Worm (Caenorhabditis elegans) whole organism, early embryonic: Measurements from ENCODE around the gene C45H4.21.

Experiments used
- B0310.2 ChIP-seq: sonication (generic microtip); optimal IDR thresholded peaks from 2 replicates; lab custom pipeline; 2016; ENCODE audit warnings: mild to moderate bottlenecking, missing genetic modification characterization, missing compliant biosample characterization
- F13C5.2 ChIP-seq: sonication (generic microtip); optimal IDR thresholded peaks from 2 replicates; lab custom pipeline; 2017; ENCODE audit warnings: mild to moderate bottlenecking, missing genetic modification characterization, inconsistent platforms, missing compliant biosample characterization
- aly-1 ChIP-seq: sonication (generic microtip); optimal IDR thresholded peaks from 2 replicates; lab custom pipeline; 2016; ENCODE audit warnings: missing genetic modification characterization, missing compliant biosample characterization
- ama-1 ChIP-seq: fragments of 150-350 bp; optimal IDR thresholded peaks from 2 replicates; lab custom pipeline; 2014
- ceh-13 ChIP-seq: fragments of 200-800 bp; sonication (Bioruptor generic); optimal IDR thresholded peaks from 2 replicates; lab custom pipeline; 2018; ENCODE audit warnings: mild to moderate bottlenecking, missing genetic modification characterization, missing compliant biosample characterization
- ceh-36 ChIP-seq: sonication (generic microtip); optimal IDR thresholded peaks from 2 replicates; lab custom pipeline; 2016; ENCODE audit warnings: missing genetic modification characterization, inconsistent platforms, missing compliant biosample characterization
- ets-7 ChIP-seq: sonication (generic microtip); optimal IDR thresholded peaks from 2 replicates; lab custom pipeline; 2016; ENCODE audit warnings: missing genotype, missing genetic modification characterization, missing compliant biosample characterization
- flt-1 ChIP-seq: fragments of 200-800 bp; sonication (Bioruptor generic); IDR thresholded peaks from 2 replicates; pipeline ENCODE4 v1.3.6; 2022; ENCODE audit warnings: missing genetic modification characterization, missing compliant biosample characterization
- hmbx-1 ChIP-seq: sonication (generic microtip); optimal IDR thresholded peaks from 2 replicates; lab custom pipeline; 2016; ENCODE audit warnings: mild to moderate bottlenecking, missing genetic modification characterization, missing compliant biosample characterization
- hmg-4 ChIP-seq: fragments of 200-800 bp; sonication (Bioruptor generic); optimal IDR thresholded peaks from 2 replicates; lab custom pipeline; 2018; ENCODE audit warnings: mild to moderate bottlenecking, missing genetic modification characterization, missing compliant biosample characterization
- hnd-1 ChIP-seq: sonication (generic microtip); optimal IDR thresholded peaks from 2 replicates; lab custom pipeline; 2016; ENCODE audit warnings: missing genetic modification characterization, missing compliant biosample characterization
- pes-1 ChIP-seq: fragments of 200-800 bp; sonication (Bioruptor generic); IDR thresholded peaks from 2 replicates; pipeline ENCODE4 v1.3.6; 2022; ENCODE audit warnings: missing genetic modification reagents, missing genetic modification characterization, missing compliant biosample characterization
- scrt-1 ChIP-seq: fragments of 200-800 bp; sonication (Bioruptor generic); IDR thresholded peaks from 2 replicates; pipeline ENCODE4 v1.3.6; 2022; ENCODE audit warnings: missing genetic modification characterization, missing compliant biosample characterization
- sea-1 ChIP-seq: fragments of 200-800 bp; sonication (Bioruptor generic); conservative IDR thresholded peaks from 2 replicates; pipeline ENCODE4 v1.3.6; 2022; ENCODE audit warnings: missing genetic modification characterization, missing compliant biosample characterization
- tbx-11 ChIP-seq: fragments of 200-800 bp; sonication (Bioruptor generic); IDR thresholded peaks from 2 replicates; pipeline ENCODE4 v1.3.6; 2022; ENCODE audit warnings: missing genetic modification characterization, missing compliant biosample characterization
- tbx-37 ChIP-seq: fragments of 200-800 bp; sonication (Bioruptor generic); conservative IDR thresholded peaks from 2 replicates; pipeline ENCODE4 v1.3.6; 2022; ENCODE audit warnings: missing genetic modification reagents, missing genetic modification characterization, missing compliant biosample characterization
- tra-4 ChIP-seq: sonication (generic microtip); optimal IDR thresholded peaks from 2 replicates; lab custom pipeline; 2017; ENCODE audit warnings: missing genetic modification characterization, missing compliant biosample characterization

C45H4.21 gene

DNA sequence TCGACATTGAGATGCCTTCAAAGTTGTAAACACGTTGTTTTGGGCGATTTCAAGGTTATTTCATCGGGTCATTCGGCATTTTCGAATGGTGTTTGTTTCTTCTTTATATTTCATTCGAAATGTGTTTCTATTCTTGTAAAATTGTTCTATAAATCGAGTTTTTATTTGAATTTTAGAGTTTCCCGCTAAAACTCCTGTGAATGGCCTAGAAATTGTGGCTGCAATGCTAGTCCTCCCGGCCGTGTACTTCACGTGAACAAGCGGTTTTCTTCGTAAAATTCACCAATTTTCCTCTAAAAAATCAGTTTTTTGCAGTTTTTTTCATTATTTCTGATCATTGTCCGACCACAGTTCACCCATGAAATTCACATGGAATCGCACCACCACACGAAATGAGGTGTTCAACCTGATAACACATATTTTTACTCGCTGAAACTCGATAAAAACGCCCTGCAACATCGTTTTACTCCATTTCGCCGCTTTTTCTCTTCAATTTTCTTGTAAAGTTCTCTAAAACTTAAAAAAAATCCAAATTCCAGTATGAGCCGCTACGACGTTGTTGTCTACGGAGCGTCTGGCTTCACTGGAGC, 22.2 kb downstream of the C45H4.21 start, which contains the start of gene ldp-1:
Gene ldp-1, plus strand, starts transcription at position 540 of the 590 bp plus-strand sequence.
- TF ChIP-seq tbx-11 (GFP tag; lab: Robert Waterston, UW) (no peak), pes-1 (0 out of 2 replicates have a peak, but pooled peaks have one; percentile 56), tbx-37 (GFP tag; lab: Robert Waterston, UW) (peak; percentile 73)

DNA sequence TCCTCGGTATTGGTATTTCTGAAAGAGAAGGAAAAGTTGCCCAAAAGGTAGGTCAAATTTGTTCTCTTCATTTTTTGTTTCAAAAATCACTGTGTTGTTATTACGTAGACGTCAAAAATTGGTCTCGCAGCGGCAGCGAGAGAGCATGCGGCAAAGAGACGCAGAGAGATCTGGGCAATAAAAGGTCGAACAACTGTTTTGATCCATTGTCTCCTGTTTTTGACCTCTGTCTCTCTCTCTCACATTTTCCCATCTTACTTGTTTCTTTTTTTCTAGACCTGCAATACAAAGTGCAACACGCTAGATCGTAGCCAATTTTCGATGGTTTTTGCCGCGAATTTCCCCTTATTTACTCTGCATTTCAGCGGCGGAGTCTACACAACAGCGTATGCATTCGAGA, 22.8 kb downstream of the C45H4.21 start:
- TF ChIP-seq flt-1 (no peak), sea-1 (GFP tag; lab: Robert Waterston, UW) (no peak), F13C5.2 (tag; lab: Kevin White, UChicago) (no peak), scrt-1 (GFP tag; lab: Robert Waterston, UW) (no peak), B0310.2 (tag; lab: Kevin White, UChicago) (no peak), ceh-13 (GFP tag; lab: Kevin White, UChicago) (no peak), hnd-1 (tag; lab: Kevin White, UChicago) (no peak), hmg-4 (no peak), hmbx-1 (tag; lab: Kevin White, UChicago) (no peak), aly-1 (no peak), ets-7 (tag; lab: Kevin White, UChicago) (no peak), ama-1 (lab: Kevin White, UChicago) (no peak), pes-1 (no peak)

ce11 chrV:2123164-2123563, 26.2 kb downstream of the C45H4.21 start:
- TF ChIP-seq hnd-1 (tag; lab: Kevin White, UChicago) (no peak), scrt-1 (GFP tag; lab: Robert Waterston, UW) (no peak), ceh-36 (tag; lab: Kevin White, UChicago) (no peak), hmg-4 (no peak), flt-1 (no peak), pes-1 (no peak), ets-7 (tag; lab: Kevin White, UChicago) (no peak), hmbx-1 (tag; lab: Kevin White, UChicago) (no peak), B0310.2 (tag; lab: Kevin White, UChicago) (no peak), F13C5.2 (tag; lab: Kevin White, UChicago) (no peak), aly-1 (no peak)

- TF ChIP-seq F13C5.2 (tag; lab: Kevin White, UChicago) (no peak), tra-4 (tag; lab: Kevin White, UChicago) (no peak), pes-1 (no peak), scrt-1 (GFP tag; lab: Robert Waterston, UW) (no peak), hmg-4 (no peak), sea-1 (GFP tag; lab: Robert Waterston, UW) (no peak), ceh-13 (GFP tag; lab: Kevin White, UChicago) (no peak), hnd-1 (tag; lab: Kevin White, UChicago) (no peak), tbx-37 (GFP tag; lab: Robert Waterston, UW) (no peak), ets-7 (tag; lab: Kevin White, UChicago) (no peak), flt-1 (no peak), aly-1 (no peak), B0310.2 (tag; lab: Kevin White, UChicago) (no peak), ama-1 (lab: Kevin White, UChicago) (no peak), tbx-11 (GFP tag; lab: Robert Waterston, UW) (no peak), hmbx-1 (tag; lab: Kevin White, UChicago) (no peak), ceh-36 (tag; lab: Kevin White, UChicago) (no peak)
Observed at ce11 chrV:2122517-2122916, 26.8 kb downstream of the C45H4.21 start, which contains the start of gene F22F7.2. TSS of gene F22F7.2 (plus strand) at chrV:2122782.

DNA sequence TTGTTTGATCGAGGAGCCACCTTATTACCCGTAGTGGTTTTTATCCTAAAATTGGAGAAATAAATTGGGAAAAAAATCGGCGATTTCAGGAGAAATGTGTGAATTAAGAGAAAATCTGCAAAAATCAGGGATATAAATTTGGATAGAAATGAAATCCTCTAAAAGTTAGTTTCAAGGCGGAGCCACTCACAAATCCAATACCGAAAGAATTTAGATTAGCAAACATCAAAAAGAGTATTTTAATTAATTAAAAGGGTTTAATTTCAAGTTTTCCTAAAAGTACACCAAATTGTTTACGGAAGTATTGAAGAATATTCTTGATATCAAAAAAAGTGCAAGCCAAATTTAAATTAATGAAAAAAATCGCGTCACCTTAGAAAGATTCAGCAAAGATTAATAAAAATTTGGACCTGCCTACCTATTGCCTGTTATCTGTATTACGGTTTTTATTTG, 27.4 kb downstream of the C45H4.21 start, which contains the start of gene F22F7.8:
Gene F22F7.8, minus strand, starts transcription at position 51 of the 453 bp plus-strand sequence.
- no peak for TF ChIP-seq hnd-1 (tag; lab: Kevin White, UChicago)
- no peak for TF ChIP-seq B0310.2 (tag; lab: Kevin White, UChicago)
- TF ChIP-seq hmbx-1 (tag; lab: Kevin White, UChicago), result no peak
- TF ChIP-seq F13C5.2 (tag; lab: Kevin White, UChicago), result no peak
- no peak for TF ChIP-seq aly-1
- no peak for TF ChIP-seq pes-1
- no peak for TF ChIP-seq sea-1 (GFP tag; lab: Robert Waterston, UW)
- no peak for TF ChIP-seq ets-7 (tag; lab: Kevin White, UChicago)
- TF ChIP-seq scrt-1 (GFP tag; lab: Robert Waterston, UW), result no peak
- no peak for TF ChIP-seq ceh-13 (GFP tag; lab: Kevin White, UChicago)
- TF ChIP-seq tbx-37 (GFP tag; lab: Robert Waterston, UW), result no peak
- no peak for TF ChIP-seq tbx-11 (GFP tag; lab: Robert Waterston, UW)
- TF ChIP-seq hmg-4, result no peak
- no peak for TF ChIP-seq ama-1 (lab: Kevin White, UChicago)
- no peak for TF ChIP-seq tra-4 (tag; lab: Kevin White, UChicago)
- no peak for TF ChIP-seq ceh-36 (tag; lab: Kevin White, UChicago)
- no peak for TF ChIP-seq flt-1

- TF ChIP-seq ama-1 (lab: Kevin White, UChicago), result no peak
- no peak for TF ChIP-seq flt-1
- TF ChIP-seq tra-4 (tag; lab: Kevin White, UChicago), result no peak
- no peak for TF ChIP-seq ets-7 (tag; lab: Kevin White, UChicago)
- TF ChIP-seq scrt-1 (GFP tag; lab: Robert Waterston, UW), result no peak
- TF ChIP-seq pes-1, result no peak
- no peak for TF ChIP-seq hnd-1 (tag; lab: Kevin White, UChicago)
- no peak for TF ChIP-seq B0310.2 (tag; lab: Kevin White, UChicago)
- TF ChIP-seq aly-1, result no peak
- TF ChIP-seq hmbx-1 (tag; lab: Kevin White, UChicago), result no peak
- TF ChIP-seq ceh-36 (tag; lab: Kevin White, UChicago), result no peak
- no peak for TF ChIP-seq sea-1 (GFP tag; lab: Robert Waterston, UW)
- no peak for TF ChIP-seq F13C5.2 (tag; lab: Kevin White, UChicago)
- no peak for TF ChIP-seq hmg-4
- no peak for TF ChIP-seq ceh-13 (GFP tag; lab: Kevin White, UChicago)
- no peak for TF ChIP-seq tbx-11 (GFP tag; lab: Robert Waterston, UW)
- TF ChIP-seq tbx-37 (GFP tag; lab: Robert Waterston, UW), result no peak
Observed at ce11 chrV:2119529-2119928, 29.8 kb downstream of the C45H4.21 start, which contains the start of gene F22F7.11. TSS of gene F22F7.11 (plus strand) at chrV:2119829.
